In the genomic region with DNA sequence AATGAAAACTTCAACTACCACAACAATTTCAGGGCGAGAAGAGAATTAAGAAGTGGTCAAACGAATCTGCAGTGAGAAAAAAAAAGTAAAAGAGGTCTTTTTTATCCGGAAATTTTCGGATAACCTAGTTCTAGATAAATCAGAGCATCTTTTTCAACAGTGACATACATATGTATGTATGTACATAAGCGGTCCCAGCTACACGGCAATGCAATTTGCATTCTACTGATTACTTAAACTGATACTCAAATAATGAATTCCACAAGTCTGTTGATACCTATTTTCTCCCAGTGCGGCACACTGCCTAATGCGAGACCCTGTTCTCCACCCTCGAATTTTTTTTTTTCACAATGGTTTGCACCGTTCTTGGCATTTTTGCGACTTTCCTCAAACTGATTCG, we compare ENCODE assay signal across 3 fruit fly cellular contexts.
TF ChIP-seq lines count a peak whose summit lies in the region.

No protein-coding gene starts in this region.

TF ChIP-seq in whole organism, prepupa, 60 proteins besides CTCF, POLR2A, EP300 and RAD21 (continues in another document):
- TF ChIP-seq CG10631 (GFP tag; optimal IDR thresholded peaks at IDR 0.05; lab: Kevin White, UChicago) (peak; percentile 44), salr (GFP tag; optimal IDR thresholded peaks at IDR 0.05; lab: Kevin White, UChicago) (no peak), dsx (GFP tag; optimal IDR thresholded peaks at IDR 0.05; lab: Kevin White, UChicago; ENCODE audit: poor library complexity, severe bottlenecking) (no peak), eg (GFP tag; IDR thresholded peaks at IDR 0.05; lab: Robert Waterston, UW) (no peak), Met (GFP tag; optimal IDR thresholded peaks at IDR 0.05; lab: Kevin White, UChicago) (peak; percentile 68), esn (GFP tag; optimal IDR thresholded peaks at IDR 0.05; lab: Kevin White, UChicago) (peak; percentile 64), achi (GFP tag; optimal IDR thresholded peaks at IDR 0.05; lab: Kevin White, UChicago) (peak; percentile 29), CG6276 (GFP tag; optimal IDR thresholded peaks at IDR 0.05; lab: Kevin White, UChicago) (no peak), Ets96B (tag; optimal IDR thresholded peaks at IDR 0.05; lab: Kevin White, UChicago) (no peak), cyc (GFP tag; optimal IDR thresholded peaks at IDR 0.05; lab: Kevin White, UChicago) (peak; percentile 26), CG8319 (GFP tag; optimal IDR thresholded peaks at IDR 0.05; lab: Kevin White, UChicago) (no peak), ss (GFP tag; optimal IDR thresholded peaks at IDR 0.05; lab: Kevin White, UChicago) (no peak), fkh (GFP tag; optimal IDR thresholded peaks at IDR 0.05; lab: Kevin White, UChicago) (no peak), Hr38 (GFP tag; optimal IDR thresholded peaks at IDR 0.05; lab: Kevin White, UChicago) (no peak), CG8632 (GFP tag; optimal IDR thresholded peaks at IDR 0.05; lab: Kevin White, UChicago) (peak; percentile 48), CG6163 (GFP tag; IDR thresholded peaks at IDR 0.05; lab: Robert Waterston, UW) (no peak), fd85E (GFP tag; optimal IDR thresholded peaks at IDR 0.05; lab: Kevin White, UChicago) (no peak), CG31627 (GFP tag; optimal IDR thresholded peaks at IDR 0.05; lab: Kevin White, UChicago) (peak; percentile 65), spab (GFP tag; optimal IDR thresholded peaks at IDR 0.05; lab: Kevin White, UChicago) (no peak), net (GFP tag; optimal IDR thresholded peaks at IDR 0.05; lab: Kevin White, UChicago) (no peak), CG11902 (GFP tag; optimal IDR thresholded peaks at IDR 0.05; lab: Kevin White, UChicago) (peak; percentile 22), Hr4 (GFP tag; optimal IDR thresholded peaks at IDR 0.05; lab: Kevin White, UChicago) (peak; percentile 7), Blimp-1 (GFP tag; optimal IDR thresholded peaks at IDR 0.05; lab: Kevin White, UChicago) (no peak), CG6854 (GFP tag; optimal IDR thresholded peaks at IDR 0.05; lab: Kevin White, UChicago) (no peak), CG11762 (GFP tag; optimal IDR thresholded peaks at IDR 0.05; lab: Kevin White, UChicago; ENCODE audit: insufficient read depth) (no peak), Eip93F (GFP tag; optimal IDR thresholded peaks at IDR 0.05; lab: Kevin White, UChicago) (no peak), Eip75B (GFP tag; optimal IDR thresholded peaks at IDR 0.05; lab: Kevin White, UChicago) (peak; percentile 14), Sox15 (GFP tag; optimal IDR thresholded peaks at IDR 0.05; lab: Kevin White, UChicago) (peak; percentile 41), acj6 (GFP tag; optimal IDR thresholded peaks at IDR 0.05; lab: Kevin White, UChicago) (peak; percentile 45)

TF ChIP-seq in whole organism, pupa, 21 proteins besides CTCF, POLR2A, EP300 and RAD21:
- TF ChIP-seq CG9948 (tag; optimal IDR thresholded peaks at IDR 0.05; lab: Kevin White, UChicago) (peak; percentile 4), CG34367 (tag; optimal IDR thresholded peaks at IDR 0.05; lab: Kevin White, UChicago) (no peak), CG15710 (tag; optimal IDR thresholded peaks at IDR 0.05; lab: Kevin White, UChicago) (peak; percentile 1), Pif1B (GFP tag; optimal IDR thresholded peaks at IDR 0.05; lab: Kevin White, UChicago) (peak; percentile 6), CG8301 (tag; optimal IDR thresholded peaks at IDR 0.05; lab: Kevin White, UChicago) (no peak), Snoo (tag; optimal IDR thresholded peaks at IDR 0.05; lab: Kevin White, UChicago) (peak; percentile 32), CG14655 (GFP tag; optimal IDR thresholded peaks at IDR 0.05; lab: Kevin White, UChicago) (peak; percentile 9), CG8159 (tag; optimal IDR thresholded peaks at IDR 0.05; lab: Kevin White, UChicago) (no peak)
TF ChIP-seq in whole organism, pupa: peak in this region for 5.

TF ChIP-seq in whole organism, wandering third instar larva, 38 proteins besides CTCF, POLR2A, EP300 and RAD21:
- no peak for TF ChIP-seq psq (GFP tag; optimal IDR thresholded peaks at IDR 0.05; lab: Kevin White, UChicago)
- peak; percentile 45 for TF ChIP-seq fru (GFP tag; optimal IDR thresholded peaks at IDR 0.05; lab: Kevin White, UChicago)
- no peak for TF ChIP-seq tai (GFP tag; optimal IDR thresholded peaks at IDR 0.05; lab: Kevin White, UChicago)
- no peak for TF ChIP-seq CG9705 (GFP tag; optimal IDR thresholded peaks at IDR 0.05; lab: Kevin White, UChicago)
- no peak for TF ChIP-seq Hr83 (GFP tag; optimal IDR thresholded peaks at IDR 0.05; lab: Kevin White, UChicago; ENCODE audit: poor library complexity, severe bottlenecking)
- TF ChIP-seq dmrt93B (GFP tag; optimal IDR thresholded peaks at IDR 0.05; lab: Kevin White, UChicago), result no peak
- peak; percentile 7 for TF ChIP-seq Hnf4 (GFP tag; optimal IDR thresholded peaks at IDR 0.05; lab: Kevin White, UChicago)
- TF ChIP-seq brk (GFP tag; optimal IDR thresholded peaks at IDR 0.05; lab: Kevin White, UChicago), result no peak
- no peak for TF ChIP-seq CG32264 (GFP tag; optimal IDR thresholded peaks at IDR 0.05; lab: Kevin White, UChicago)
- TF ChIP-seq sv (GFP tag; optimal IDR thresholded peaks at IDR 0.05; lab: Kevin White, UChicago), result no peak
- no peak for TF ChIP-seq pan (optimal IDR thresholded peaks at IDR 0.05; lab: Kevin White, UChicago)
- peak; percentile 2 for TF ChIP-seq ey (GFP tag; optimal IDR thresholded peaks at IDR 0.05; lab: Kevin White, UChicago)
- TF ChIP-seq GATAd (GFP tag; optimal IDR thresholded peaks at IDR 0.05; lab: Kevin White, UChicago), result no peak
- TF ChIP-seq Mio (GFP tag; optimal IDR thresholded peaks at IDR 0.05; lab: Kevin White, UChicago), result no peak
- TF ChIP-seq Dif (GFP tag; optimal IDR thresholded peaks at IDR 0.05; lab: Kevin White, UChicago; ENCODE audit: partially characterized antibody), result no peak
- no peak for TF ChIP-seq dl (GFP tag; optimal IDR thresholded peaks at IDR 0.05; lab: Kevin White, UChicago; ENCODE audit: insufficient read depth in 1 of 2, partially characterized antibody in 2 of 2)
- TF ChIP-seq rgr (GFP tag; optimal IDR thresholded peaks at IDR 0.05; lab: Kevin White, UChicago), result peak; percentile 38
- TF ChIP-seq Rel (GFP tag; optimal IDR thresholded peaks at IDR 0.05; lab: Kevin White, UChicago), result no peak
- no peak for TF ChIP-seq Rel (tag; optimal IDR thresholded peaks at IDR 0.05; lab: Kevin White, UChicago)
- TF ChIP-seq N (GFP tag; optimal IDR thresholded peaks at IDR 0.05; lab: Kevin White, UChicago), result no peak
- TF ChIP-seq br (GFP tag; optimal IDR thresholded peaks at IDR 0.05; lab: Kevin White, UChicago), result peak; percentile 32
- TF ChIP-seq Myc (optimal IDR thresholded peaks at IDR 0.05; lab: Kevin White, UChicago), result no peak
- no peak for TF ChIP-seq Dfd (GFP tag; optimal IDR thresholded peaks at IDR 0.05; lab: Kevin White, UChicago)
- no peak for TF ChIP-seq lola (GFP tag; optimal IDR thresholded peaks at IDR 0.05; lab: Kevin White, UChicago)
- peak; percentile 32 for TF ChIP-seq h (GFP tag; optimal IDR thresholded peaks at IDR 0.05; lab: Kevin White, UChicago)
- TF ChIP-seq Jra (GFP tag; optimal IDR thresholded peaks at IDR 0.05; lab: Kevin White, UChicago), result no peak
- peak in 1 of 2 experiments; percentile 34 for TF ChIP-seq foxo (GFP tag; optimal IDR thresholded peaks at IDR 0.05; lab: Kevin White, UChicago)
- TF ChIP-seq usp (GFP tag; optimal IDR thresholded peaks at IDR 0.05; lab: Kevin White, UChicago), result no peak
- no peak for TF ChIP-seq Vsx2 (GFP tag; optimal IDR thresholded peaks at IDR 0.05; lab: Kevin White, UChicago; ENCODE audit: partially characterized antibody)
- no peak for TF ChIP-seq dsf (GFP tag; optimal IDR thresholded peaks at IDR 0.05; lab: Kevin White, UChicago; ENCODE audit: borderline replicate concordance)
- no peak for TF ChIP-seq jim (GFP tag; optimal IDR thresholded peaks at IDR 0.05; lab: Kevin White, UChicago)
- no peak for TF ChIP-seq woc (GFP tag; optimal IDR thresholded peaks at IDR 0.05; lab: Kevin White, UChicago)
- no peak for TF ChIP-seq Abd-B (GFP tag; optimal IDR thresholded peaks at IDR 0.05; lab: Kevin White, UChicago)
- no peak for TF ChIP-seq CrebA (GFP tag; optimal IDR thresholded peaks at IDR 0.05; lab: Kevin White, UChicago; ENCODE audit: borderline replicate concordance)
- no peak for TF ChIP-seq Sp1 (GFP tag; optimal IDR thresholded peaks at IDR 0.05; lab: Kevin White, UChicago)
- peak; percentile 40 for TF ChIP-seq HLH106 (tag; optimal IDR thresholded peaks at IDR 0.05; lab: Kevin White, UChicago)
- no peak for TF ChIP-seq sage (GFP tag; optimal IDR thresholded peaks at IDR 0.05; lab: Kevin White, UChicago)
- TF ChIP-seq Hr78 (GFP tag; optimal IDR thresholded peaks at IDR 0.05; lab: Kevin White, UChicago), result no peak
- TF ChIP-seq OdsH (GFP tag; optimal IDR thresholded peaks at IDR 0.05; lab: Kevin White, UChicago), result peak; percentile 7
